Fruit fly (Drosophila melanogaster) whole organism, embryonic: ENCODE results near the gene CG7378.

Experiments
- ATbp ChIP-seq: fragments of 200-800 bp; sonication (Bioruptor generic); optimal IDR thresholded peaks from 2 replicates; lab custom pipeline; 2017; ENCODE audit warnings: missing biosample characterization, mild to moderate bottlenecking, missing genetic modification characterization, missing genetic modification reagents
- Antp ChIP-seq: fragments of 200-800 bp; sonication (Bioruptor generic); optimal IDR thresholded peaks from 3 replicates; lab custom pipeline; 2016; ENCODE audit warnings: missing biosample characterization, missing genetic modification characterization
- Atf3 ChIP-seq: fragments of 200-800 bp; sonication (Bioruptor generic); optimal IDR thresholded peaks from 3 replicates; lab custom pipeline; 2016; ENCODE audit warnings: missing biosample characterization, missing genetic modification characterization
- Awh ChIP-seq: fragments of 200-800 bp; sonication (Bioruptor generic); IDR thresholded peaks from 2 replicates; pipeline ENCODE4, ENCODE4 v1.3.6; 2022; ENCODE audit warnings: missing biosample characterization, missing genetic modification characterization
- Blimp-1 ChIP-seq: fragments of 200-800 bp; sonication (Bioruptor generic); optimal IDR thresholded peaks from 3 replicates; lab custom pipeline; 2018; ENCODE audit warnings: missing biosample characterization, missing genetic modification characterization, mild to moderate bottlenecking, moderate library complexity, missing genetic modification reagents
- CG10431 ChIP-seq: fragments of 200-800 bp; sonication (Bioruptor generic); optimal IDR thresholded peaks from 3 replicates; lab custom pipeline; 2018; ENCODE audit warnings: missing biosample characterization, mild to moderate bottlenecking, missing genetic modification characterization
- CG1233 ChIP-seq: fragments of 200-800 bp; sonication (Bioruptor generic); optimal IDR thresholded peaks from 4 replicates; lab custom pipeline; 2018; ENCODE audit warnings: missing biosample characterization, mild to moderate bottlenecking, missing genetic modification characterization
- CG12744 ChIP-seq: fragments of 200-800 bp; sonication (Bioruptor generic); optimal IDR thresholded peaks from 2 replicates; lab custom pipeline; 2016; ENCODE audit warnings: missing biosample characterization, missing genetic modification characterization
- CG13424 ChIP-seq: fragments of 200-800 bp; sonication (Bioruptor generic); optimal IDR thresholded peaks from 2 replicates; lab custom pipeline; 2019; ENCODE audit warnings: missing biosample characterization, mild to moderate bottlenecking, missing genetic modification characterization, moderate library complexity
- CG14710 ChIP-seq: fragments of 200-800 bp; sonication (Bioruptor generic); optimal IDR thresholded peaks from 3 replicates; lab custom pipeline; 2019; ENCODE audit warnings: missing biosample characterization, mild to moderate bottlenecking, missing genetic modification characterization, moderate library complexity
- CG15479 ChIP-seq: fragments of 200-800 bp; sonication (Bioruptor generic); optimal IDR thresholded peaks from 3 replicates; lab custom pipeline; 2019; ENCODE audit warnings: missing biosample characterization, mild to moderate bottlenecking, missing genetic modification characterization, moderate library complexity
- CG15514 ChIP-seq: fragments of 200-800 bp; sonication (Bioruptor generic); optimal IDR thresholded peaks from 3 replicates; lab custom pipeline; 2017; ENCODE audit warnings: missing biosample characterization, missing genetic modification characterization, mild to moderate bottlenecking, moderate library complexity, missing genetic modification reagents
- CG15696 ChIP-seq: fragments of 200-800 bp; sonication (Bioruptor generic); optimal IDR thresholded peaks from 2 replicates; lab custom pipeline; 2019; ENCODE audit warnings: missing biosample characterization, mild to moderate bottlenecking, missing genetic modification characterization, moderate library complexity
- CG2678 ChIP-seq: fragments of 200-800 bp; sonication (Bioruptor generic); optimal IDR thresholded peaks from 3 replicates; lab custom pipeline; 2019; ENCODE audit warnings: missing biosample characterization, mild to moderate bottlenecking, missing genetic modification characterization, moderate library complexity
- CG2889 ChIP-seq: fragments of 200-800 bp; sonication (Bioruptor generic); IDR thresholded peaks from 3 replicates; pipeline ENCODE4 v1.3.6; 2022; ENCODE audit warnings: missing biosample characterization, missing genetic modification characterization
- CG31224 ChIP-seq: fragments of 200-800 bp; sonication (Bioruptor generic); IDR thresholded peaks from 2 replicates; pipeline ENCODE4 v1.3.6; 2022; ENCODE audit warnings: missing biosample characterization, missing genetic modification characterization
- CG42726 ChIP-seq: fragments of 200-800 bp; sonication (Bioruptor generic); IDR thresholded peaks from 2 replicates; pipeline ENCODE4 v1.3.6; 2022; ENCODE audit warnings: missing biosample characterization, missing genetic modification characterization; ENCODE audit not compliant: partially characterized antibody
- CG4404 ChIP-seq: fragments of 200-800 bp; sonication (Bioruptor generic); IDR thresholded peaks from 2 replicates; pipeline ENCODE4 v1.3.6; 2022; ENCODE audit warnings: missing biosample characterization, missing genetic modification characterization
- CG6791 ChIP-seq: fragments of 200-800 bp; sonication (Bioruptor generic); IDR thresholded peaks from 3 replicates; pipeline ENCODE4 v1.3.6; 2022; ENCODE audit warnings: missing biosample characterization, missing genetic modification characterization; ENCODE audit not compliant: partially characterized antibody
- CG8290 ChIP-seq, 3 experiments: fragments of 200-800 bp; sonication (Bioruptor generic); optimal IDR thresholded peaks; 2 replicates each; lab custom pipeline; 2016 to 2019; ENCODE audit warnings: missing biosample characterization in 3 of 3, missing genetic modification characterization in 3 of 3, mild to moderate bottlenecking in 2 of 3, moderate library complexity in 1 of 3
- Chrac-16 ChIP-seq: fragments of 200-800 bp; sonication (Bioruptor generic); optimal IDR thresholded peaks from 3 replicates; lab custom pipeline; 2016; ENCODE audit warnings: missing biosample characterization, missing genetic modification characterization
- Dbx ChIP-seq: fragments of 200-800 bp; sonication (Bioruptor generic); IDR thresholded peaks from 3 replicates; pipeline ENCODE4 v1.3.6; 2022; ENCODE audit warnings: missing biosample characterization, missing genetic modification characterization
- Dp ChIP-seq: fragments of 200-800 bp; sonication (Bioruptor generic); optimal IDR thresholded peaks from 2 replicates; lab custom pipeline; 2018; ENCODE audit warnings: missing biosample characterization, mild to moderate bottlenecking, missing genetic modification characterization, moderate library complexity
- HmgD ChIP-seq: fragments of 200-800 bp; sonication (Bioruptor generic); optimal IDR thresholded peaks from 3 replicates; lab custom pipeline; 2016; ENCODE audit warnings: missing biosample characterization, missing genetic modification characterization
- Hr78 ChIP-seq, 2 experiments: fragments of 200-800 bp in 1 of 2; fragments of >200 bp in 1 of 2; sonication (Bioruptor generic) in 1 of 2; optimal IDR thresholded peaks; 2 replicates each; lab custom pipeline; 2017 to 2019; ENCODE audit warnings: missing biosample characterization in 2 of 2, missing genetic modification characterization in 2 of 2, mild to moderate bottlenecking in 1 of 2, moderate library complexity in 1 of 2
- Jarid2 ChIP-seq: fragments of 200-800 bp; sonication (Bioruptor generic); optimal IDR thresholded peaks from 3 replicates; lab custom pipeline; 2017; ENCODE audit warnings: mild to moderate bottlenecking, missing biosample characterization, missing genetic modification reagents, missing genetic modification characterization
- Lhr ChIP-seq: fragments of 200-800 bp; sonication (Bioruptor generic); optimal IDR thresholded peaks from 3 replicates; lab custom pipeline; 2017; ENCODE audit warnings: mild to moderate bottlenecking, missing biosample characterization, missing genetic modification reagents, missing genetic modification characterization
- NfI ChIP-seq: fragments of 200-800 bp; sonication (Bioruptor generic); optimal IDR thresholded peaks from 3 replicates; lab custom pipeline; 2018; ENCODE audit warnings: missing biosample characterization, mild to moderate bottlenecking, missing genetic modification characterization, moderate library complexity
- Scr ChIP-seq: fragments of 200-800 bp; sonication (Bioruptor generic); IDR thresholded peaks from 2 replicates; pipeline ENCODE4 v1.3.6; 2022; ENCODE audit warnings: missing biosample characterization, missing genetic modification characterization; ENCODE audit not compliant: partially characterized antibody
- Sin3A ChIP-seq: fragments of >200 bp; optimal IDR thresholded peaks from 2 replicates; lab custom pipeline; 2018
- Spps ChIP-seq: fragments of 200-800 bp; sonication (Bioruptor generic); optimal IDR thresholded peaks from 2 replicates; lab custom pipeline; 2018; ENCODE audit warnings: missing biosample characterization, mild to moderate bottlenecking, missing genetic modification characterization
- Ssrp ChIP-seq: fragments of 200-800 bp; sonication (Bioruptor generic); optimal IDR thresholded peaks from 2 replicates; lab custom pipeline; 2018; ENCODE audit warnings: missing biosample characterization, mild to moderate bottlenecking, missing genetic modification characterization, moderate library complexity
- bbx ChIP-seq: fragments of 200-800 bp; sonication (Bioruptor generic); IDR thresholded peaks from 2 replicates; pipeline ENCODE4 v1.3.6; 2022; ENCODE audit warnings: missing biosample characterization, missing genetic modification characterization; ENCODE audit not compliant: partially characterized antibody
- br ChIP-seq: fragments of >200 bp; optimal IDR thresholded peaks from 2 replicates; lab custom pipeline; 2017
- cwo ChIP-seq: fragments of 200-800 bp; sonication (Bioruptor generic); optimal IDR thresholded peaks from 3 replicates; lab custom pipeline; 2017; ENCODE audit warnings: missing biosample characterization, missing genetic modification characterization, mild to moderate bottlenecking, moderate library complexity, missing genetic modification reagents
- eve ChIP-seq, 2 experiments: fragments of >200 bp; optimal IDR thresholded peaks; 2 replicates each; lab custom pipeline; 2017; ENCODE audit warnings: missing biosample characterization in 2 of 2, missing genetic modification characterization in 2 of 2
- gcm2 ChIP-seq: fragments of 200-800 bp; sonication (Bioruptor generic); optimal IDR thresholded peaks from 2 replicates; lab custom pipeline; 2016; ENCODE audit warnings: missing biosample characterization, missing genetic modification characterization
- insv ChIP-seq, 2 experiments: fragments of 200-800 bp; sonication (Bioruptor generic); optimal IDR thresholded peaks; 3 replicates each; lab custom pipeline; 2016 to 2018; ENCODE audit warnings: missing biosample characterization in 2 of 2, missing genetic modification characterization in 2 of 2
- lbe ChIP-seq: fragments of 200-800 bp; sonication (Bioruptor generic); optimal IDR thresholded peaks from 2 replicates; lab custom pipeline; 2016; ENCODE audit warnings: missing biosample characterization, mild to moderate bottlenecking, missing genetic modification characterization
- nerfin-2 ChIP-seq: fragments of 200-800 bp; sonication (Bioruptor generic); IDR thresholded peaks from 2 replicates; pipeline ENCODE4 v1.3.6; 2022; ENCODE audit warnings: missing biosample characterization, missing genetic modification characterization; ENCODE audit not compliant: partially characterized antibody
- pnt ChIP-seq: fragments of 200-800 bp; sonication (Bioruptor generic); optimal IDR thresholded peaks from 3 replicates; lab custom pipeline; 2016; ENCODE audit warnings: missing biosample characterization, missing genetic modification characterization
- psq ChIP-seq: fragments of 200-800 bp; sonication (Bioruptor generic); optimal IDR thresholded peaks from 2 replicates; lab custom pipeline; 2017; ENCODE audit warnings: missing biosample characterization, missing genetic modification characterization
- ro ChIP-seq: fragments of 200-800 bp; sonication (Bioruptor generic); IDR thresholded peaks from 2 replicates; pipeline ENCODE4 v1.3.6; 2022; ENCODE audit warnings: missing biosample characterization, missing genetic modification characterization
- seq ChIP-seq: fragments of 200-800 bp; sonication (Bioruptor generic); IDR thresholded peaks from 2 replicates; pipeline ENCODE4 v1.3.6; 2022; ENCODE audit warnings: missing biosample characterization, missing genetic modification characterization
- slbo ChIP-seq: fragments of 200-800 bp; sonication (Bioruptor generic); IDR thresholded peaks from 2 replicates; pipeline ENCODE4 v1.3.6; 2022; ENCODE audit warnings: missing biosample characterization, missing genetic modification characterization
- sqz ChIP-seq: fragments of 200-800 bp; sonication (Bioruptor generic); optimal IDR thresholded peaks from 3 replicates; lab custom pipeline; 2018; ENCODE audit warnings: missing biosample characterization, mild to moderate bottlenecking, missing genetic modification characterization
- tgo ChIP-seq: fragments of 200-800 bp; sonication (Bioruptor generic); IDR thresholded peaks from 3 replicates; pipeline ENCODE4 v1.3.6; 2022; ENCODE audit warnings: missing biosample characterization, missing genetic modification characterization
- trem ChIP-seq: fragments of 200-800 bp; optimal IDR thresholded peaks from 3 replicates; lab custom pipeline; 2019; ENCODE audit warnings: missing biosample characterization, mild to moderate bottlenecking, missing genetic modification characterization, moderate library complexity
- vvl ChIP-seq: fragments of 200-800 bp; sonication (Bioruptor generic); IDR thresholded peaks from 2 replicates; pipeline ENCODE4 v1.3.6; 2022; ENCODE audit warnings: missing biosample characterization, missing genetic modification characterization
- yki ChIP-seq: fragments of >200 bp; optimal IDR thresholded peaks from 3 replicates; lab custom pipeline; 2018
- zf30C ChIP-seq: fragments of 200-800 bp; sonication (Bioruptor generic); optimal IDR thresholded peaks from 3 replicates; lab custom pipeline; 2018; ENCODE audit warnings: missing biosample characterization, mild to moderate bottlenecking, missing genetic modification characterization

The CG7378 gene

dm6 chrX:18857916-18858315 is 42.3 kb upstream of the CG7378 start, which contains the start of gene Usp39 (continued):
- TF ChIP-seq eve (GFP tag; optimal IDR thresholded peaks at IDR 0.05; lab: Kevin White, UChicago) (no peak), Awh (GFP tag; lab: Robert Waterston, UW) (no peak), CG2889 (GFP tag; lab: Robert Waterston, UW) (no peak), br (lab: Kevin White, UChicago) (no peak), Sin3A (lab: Kevin White, UChicago) (no peak), Chrac-16 (GFP tag; lab: Kevin White, UChicago) (peak; percentile 20), Hr78 (GFP tag; optimal IDR thresholded peaks at IDR 0.05; lab: Kevin White, UChicago) (no peak), psq (GFP tag; lab: Kevin White, UChicago) (no peak), NfI (GFP tag; lab: Kevin White, UChicago) (no peak), tgo (GFP tag; lab: Robert Waterston, UW) (no peak), CG31224 (GFP tag; lab: Robert Waterston, UW) (no peak), CG13424 (tag; lab: Kevin White, UChicago) (peak; percentile 38), CG1233 (GFP tag; lab: Kevin White, UChicago) (no peak), Dbx (GFP tag; lab: Robert Waterston, UW) (no peak), seq (GFP tag; lab: Robert Waterston, UW) (no peak), CG6791 (GFP tag; lab: Robert Waterston, UW) (peak; percentile 82), gcm2 (GFP tag; lab: Kevin White, UChicago) (no peak), CG42726 (no peak), CG4404 (GFP tag; lab: Robert Waterston, UW) (no peak), HmgD (GFP tag; lab: Kevin White, UChicago) (no peak), CG15479 (GFP tag; lab: Kevin White, UChicago) (no peak), Antp (no peak), pnt (GFP tag; lab: Kevin White, UChicago) (no peak), sqz (no peak), CG15514 (peak; percentile 56), Atf3 (GFP tag; lab: Kevin White, UChicago) (no peak), insv (GFP tag; optimal IDR thresholded peaks at IDR 0.05; lab: Kevin White, UChicago) (no peak), Scr (GFP tag; lab: Robert Waterston, UW) (peak; percentile 56), ATbp (GFP tag; lab: Kevin White, UChicago) (no peak), lbe (no peak), CG14710 (tag; lab: Kevin White, UChicago) (peak; percentile 68), vvl (GFP tag; lab: Robert Waterston, UW) (no peak), trem (tag; lab: Kevin White, UChicago) (peak; percentile 13), CG8290 (GFP tag; optimal IDR thresholded peaks at IDR 0.05; lab: Kevin White, UChicago) (no peak), CG8290 (tag; optimal IDR thresholded peaks at IDR 0.05; lab: Kevin White, UChicago) (no peak), Blimp-1 (GFP tag; lab: Kevin White, UChicago) (no peak), Spps (tag; lab: Kevin White, UChicago) (no peak), zf30C (no peak), CG2678 (tag; lab: Kevin White, UChicago) (no peak), Jarid2 (GFP tag; lab: Kevin White, UChicago) (no peak), yki (lab: Kevin White, UChicago) (no peak), cwo (no peak), Lhr (no peak), CG10431 (GFP tag; lab: Kevin White, UChicago) (no peak), Dp (GFP tag; lab: Kevin White, UChicago) (peak; percentile 5), slbo (peak; percentile 69), nerfin-2 (GFP tag; lab: Robert Waterston, UW) (no peak), ro (GFP tag; lab: Robert Waterston, UW) (no peak), Ssrp (tag; lab: Kevin White, UChicago) (peak; percentile 29), CG12744 (GFP tag; lab: Kevin White, UChicago) (no peak), CG15696 (tag; lab: Kevin White, UChicago) (no peak), bbx (GFP tag; lab: Robert Waterston, UW) (peak; percentile 66)
